Fruit fly (Drosophila melanogaster) whole organism, prepupa: ENCODE results near the gene chp.

Experiments
- CG1621 ChIP-seq: fragments of 200-800 bp; sonication (Bioruptor generic); optimal IDR thresholded peaks from 3 replicates; lab custom pipeline; 2018; ENCODE audit warnings: missing biosample characterization, mild to moderate bottlenecking, missing genetic modification characterization
- CG16779 ChIP-seq: fragments of 200-800 bp; sonication (Bioruptor generic); optimal IDR thresholded peaks from 3 replicates; lab custom pipeline; 2017; ENCODE audit warnings: missing biosample characterization, mild to moderate bottlenecking, missing genetic modification characterization
- CG31627 ChIP-seq: fragments of 200-800 bp; sonication (Bioruptor generic); optimal IDR thresholded peaks from 3 replicates; lab custom pipeline; 2016; ENCODE audit warnings: missing biosample characterization, missing genetic modification characterization
- fd59A ChIP-seq: fragments of 200-800 bp; sonication (Bioruptor generic); optimal IDR thresholded peaks from 2 replicates; lab custom pipeline; 2017; ENCODE audit warnings: missing biosample characterization, mild to moderate bottlenecking, missing genetic modification characterization, missing genetic modification reagents
- fkh ChIP-seq: fragments of 200-800 bp; sonication (Bioruptor generic); optimal IDR thresholded peaks from 3 replicates; lab custom pipeline; 2017; ENCODE audit warnings: missing biosample characterization, mild to moderate bottlenecking, missing genetic modification characterization, moderate library complexity
- pdm3 ChIP-seq: fragments of 200-800 bp; sonication (Bioruptor generic); optimal IDR thresholded peaks from 3 replicates; lab custom pipeline; 2016; ENCODE audit warnings: missing biosample characterization, missing genetic modification characterization
- salr ChIP-seq, 2 experiments: fragments of 200-800 bp; sonication (Bioruptor generic); optimal IDR thresholded peaks; 3 replicates each; lab custom pipeline; 2016 to 2018; ENCODE audit warnings: missing biosample characterization in 2 of 2, missing genetic modification characterization in 2 of 2, mild to moderate bottlenecking in 1 of 2
- ss ChIP-seq, 2 experiments: fragments of 200-800 bp; sonication (Bioruptor generic); optimal IDR thresholded peaks; 2 replicates in 1 of 2; 3 replicates in 1 of 2; lab custom pipeline; 2017 to 2018; ENCODE audit warnings: mild to moderate bottlenecking in 2 of 2, missing biosample characterization in 2 of 2, missing genetic modification characterization in 2 of 2, moderate library complexity in 1 of 2
- svp ChIP-seq: fragments of 200-800 bp; sonication (Bioruptor generic); peaks from one replicate; lab custom pipeline; 2016; ENCODE audit warnings: missing biosample characterization, missing genetic modification characterization

dm6 chr3R:31243079-31243668 lies 32.6 kb upstream of the chp start:
- TF ChIP-seq salr (GFP tag; optimal IDR thresholded peaks at IDR 0.05; lab: Kevin White, UChicago), result no peak
- no peak for TF ChIP-seq CG16779 (tag; lab: Kevin White, UChicago)
- no peak for TF ChIP-seq CG1621 (tag; lab: Kevin White, UChicago)
- no peak for TF ChIP-seq fkh (GFP tag; lab: Kevin White, UChicago)
- no peak for TF ChIP-seq fd59A (GFP tag; lab: Kevin White, UChicago)
- TF ChIP-seq pdm3 (GFP tag; lab: Kevin White, UChicago), result peak; percentile 48
- TF ChIP-seq ss (GFP tag; optimal IDR thresholded peaks at IDR 0.05; lab: Kevin White, UChicago), result no peak
- no peak for TF ChIP-seq svp (GFP tag; lab: Kevin White, UChicago)
- TF ChIP-seq CG31627 (GFP tag; lab: Kevin White, UChicago), result no peak
